Worm (Caenorhabditis elegans): Measurements from ENCODE around the gene nex-1.

ce11 chrIII:5245067-5245466 is 19.6 kb downstream of the nex-1 start:
- TF ChIP-seq snpc-4 (tag; optimal IDR thresholded peaks at IDR 0.05) (no peak), mdl-1 (tag; optimal IDR thresholded peaks at IDR 0.05) (no peak), unc-39 (tag; optimal IDR thresholded peaks at IDR 0.05) (no peak), unc-62 (GFP tag; optimal IDR thresholded peaks at IDR 0.05) (no peak), nhr-11 (tag; optimal IDR thresholded peaks at IDR 0.05) (no peak)
